Worm (Caenorhabditis elegans) whole organism, L3 larva: ENCODE measurements around the gene F53F8.5.

Experiments used
- egl-27 ChIP-seq: sonication (generic microtip); optimal IDR thresholded peaks from 4 replicates; lab custom pipeline; 2017; ENCODE audit warnings: missing biosample characterization, missing genetic modification reagents, missing genetic modification characterization
- jun-1 ChIP-seq: fragments of 150-350 bp; optimal IDR thresholded peaks from 2 replicates; lab custom pipeline; 2014; ENCODE audit warnings: missing biosample characterization, missing genetic modification reagents, missing genetic modification characterization
- nhr-25 ChIP-seq: sonication (generic microtip); optimal IDR thresholded peaks from 2 replicates; lab custom pipeline; 2017; ENCODE audit warnings: missing biosample characterization, missing genetic modification characterization
- nhr-28 ChIP-seq: fragments of 150-350 bp; optimal IDR thresholded peaks from 2 replicates; lab custom pipeline; 2014; ENCODE audit warnings: missing biosample characterization, missing genetic modification characterization
- nhr-77 ChIP-seq: fragments of 150-350 bp; optimal IDR thresholded peaks from 2 replicates; lab custom pipeline; 2014; ENCODE audit warnings: missing biosample characterization, missing genetic modification characterization
- tbx-2 ChIP-seq: sonication (generic microtip); optimal IDR thresholded peaks from 2 replicates; lab custom pipeline; 2016; ENCODE audit warnings: mild to moderate bottlenecking, missing genetic modification characterization, missing compliant biosample characterization

DNA sequence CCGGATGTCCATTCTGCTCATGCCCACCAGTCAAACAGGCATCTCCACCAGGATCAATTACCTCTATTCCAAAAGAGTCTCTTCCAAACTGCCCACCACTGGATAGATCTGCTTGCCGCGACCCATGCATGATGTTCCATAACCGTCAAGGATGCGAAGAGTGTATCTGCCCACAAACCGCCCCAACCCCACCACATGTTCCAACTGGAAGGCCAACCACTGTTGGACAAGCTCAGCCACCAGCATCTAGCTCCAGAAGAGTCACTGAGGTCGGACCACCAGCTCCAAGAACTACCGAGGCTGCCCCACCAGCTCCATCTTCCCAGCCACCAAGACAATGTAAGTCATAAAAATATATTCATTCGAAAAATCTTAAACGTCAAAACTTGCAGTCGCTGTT, 33.2 kb downstream of the F53F8.5 start:
- TF ChIP-seq nhr-77 (tag; lab: Kevin White, UChicago), result no peak
- no peak for TF ChIP-seq tbx-2 (tag; lab: Kevin White, UChicago)
- no peak for TF ChIP-seq jun-1 (tag; lab: Kevin White, UChicago)
- TF ChIP-seq nhr-25 (tag; lab: Kevin White, UChicago), result no peak
- TF ChIP-seq egl-27 (tag; lab: Kevin White, UChicago), result no peak
- no peak for TF ChIP-seq nhr-28 (tag; lab: Kevin White, UChicago)
